Worm (Caenorhabditis elegans) whole organism, L1 larva: ENCODE data around the gene M153.5.

Experiments used
- C04F5.9 ChIP-seq: sonication (generic microtip); optimal IDR thresholded peaks from 2 replicates; lab custom pipeline; 2016; ENCODE audit warnings: missing genetic modification characterization, missing compliant biosample characterization
- C16A3.4 ChIP-seq: fragments of 150-350 bp; optimal IDR thresholded peaks from 2 replicates; lab custom pipeline; 2014; ENCODE audit warnings: missing biosample characterization, missing genetic modification characterization
- alr-1 ChIP-seq: fragments of 200-800 bp; sonication (Bioruptor generic); optimal IDR thresholded peaks from 2 replicates; lab custom pipeline; 2018; ENCODE audit warnings: borderline replicate concordance, mild to moderate bottlenecking, missing genetic modification characterization, missing compliant biosample characterization
- aly-2 ChIP-seq: fragments of 150-350 bp; optimal IDR thresholded peaks from 2 replicates; lab custom pipeline; 2014; ENCODE audit warnings: missing biosample characterization, missing genetic modification characterization
- ama-1 ChIP-seq: fragments of 150-350 bp; optimal IDR thresholded peaks from 2 replicates; lab custom pipeline; 2014
- blmp-1 ChIP-seq: fragments of 150-350 bp; optimal IDR thresholded peaks from 2 replicates; lab custom pipeline; 2014; ENCODE audit warnings: missing biosample characterization, missing genetic modification characterization
- dpl-1 ChIP-seq, 3 experiments: fragments of 150-350 bp in 2 of 3; sonication (generic microtip) in 1 of 3; optimal IDR thresholded peaks; 2 replicates each; lab custom pipeline; 2014 to 2017; ENCODE audit warnings: missing biosample characterization in 3 of 3, missing genetic modification characterization in 3 of 3, missing genetic modification reagents in 3 of 3
- dsc-1 ChIP-seq: sonication (generic microtip); optimal IDR thresholded peaks from 2 replicates; lab custom pipeline; 2016; ENCODE audit warnings: mild to moderate bottlenecking, missing genetic modification characterization, missing compliant biosample characterization
- egl-13 ChIP-seq: sonication (generic microtip); optimal IDR thresholded peaks from 2 replicates; lab custom pipeline; 2016; ENCODE audit warnings: missing genotype, missing genetic modification reagents, missing genetic modification characterization, missing compliant biosample characterization
- ets-5 ChIP-seq: fragments of 200-800 bp; sonication (Bioruptor generic); IDR thresholded peaks from 2 replicates; pipeline ENCODE4 v1.3.6; 2022; ENCODE audit warnings: missing genetic modification characterization, missing compliant biosample characterization
- grh-1 ChIP-seq: fragments of 200-800 bp; sonication (Bioruptor generic); IDR thresholded peaks from 2 replicates; pipeline ENCODE4 v1.3.6; 2022; ENCODE audit warnings: missing genetic modification reagents, missing genetic modification characterization, missing compliant biosample characterization
- irx-1 ChIP-seq: sonication (generic microtip); optimal IDR thresholded peaks from 2 replicates; lab custom pipeline; 2016; ENCODE audit warnings: missing genetic modification characterization, missing compliant biosample characterization
- isw-1 ChIP-seq: fragments of 200-800 bp; sonication (Bioruptor generic); IDR thresholded peaks from 2 replicates; pipeline ENCODE4 v1.3.6; 2022; ENCODE audit warnings: missing genetic modification characterization, missing compliant biosample characterization
- lin-14 ChIP-seq: fragments of 200-800 bp; sonication (Bioruptor generic); optimal IDR thresholded peaks from 2 replicates; lab custom pipeline; 2018; ENCODE audit warnings: mild to moderate bottlenecking, missing genetic modification characterization, moderate library complexity, missing compliant biosample characterization
- lin-35 ChIP-seq, 2 experiments: fragments of 150-350 bp; optimal IDR thresholded peaks; 2 replicates each; lab custom pipeline; 2014; ENCODE audit warnings: missing biosample characterization in 2 of 2, missing genetic modification characterization in 2 of 2, missing genetic modification reagents in 2 of 2
- lsy-2 ChIP-seq, 2 experiments: fragments of 150-350 bp; optimal IDR thresholded peaks; 2 replicates each; lab custom pipeline; 2014; ENCODE audit warnings: missing biosample characterization in 2 of 2, missing genetic modification characterization in 2 of 2
- mdl-1 ChIP-seq, 2 experiments: fragments of 150-350 bp; optimal IDR thresholded peaks; 2 replicates each; lab custom pipeline; 2014 to 2017; ENCODE audit warnings: missing biosample characterization in 2 of 2, missing genetic modification characterization in 2 of 2, inconsistent platforms in 1 of 2
- mep-1 ChIP-seq: fragments of 150-350 bp; optimal IDR thresholded peaks from 2 replicates; lab custom pipeline; 2014; ENCODE audit warnings: missing biosample characterization, missing genetic modification characterization
- nhr-20 ChIP-seq: sonication (generic microtip); optimal IDR thresholded peaks from 2 replicates; lab custom pipeline; 2016; ENCODE audit warnings: mild to moderate bottlenecking, missing genetic modification characterization, missing compliant biosample characterization
- nhr-237 ChIP-seq: fragments of 150-350 bp; optimal IDR thresholded peaks from 2 replicates; lab custom pipeline; 2014; ENCODE audit warnings: missing biosample characterization, missing genetic modification characterization
- nhr-71 ChIP-seq: sonication (generic microtip); optimal IDR thresholded peaks from 2 replicates; lab custom pipeline; 2016; ENCODE audit warnings: mild to moderate bottlenecking, missing genetic modification characterization, moderate library complexity, missing compliant biosample characterization
- nhr-77 ChIP-seq: fragments of 150-350 bp; optimal IDR thresholded peaks from 2 replicates; lab custom pipeline; 2014; ENCODE audit warnings: missing biosample characterization, missing genetic modification characterization
- nhr-85 ChIP-seq: sonication (generic microtip); peaks from one replicate; lab custom pipeline; 2016; ENCODE audit warnings: missing genetic modification characterization, inconsistent platforms, missing compliant biosample characterization
- nhr-90 ChIP-seq: sonication (generic microtip); optimal IDR thresholded peaks from 2 replicates; lab custom pipeline; 2016; ENCODE audit warnings: mild to moderate bottlenecking, missing genetic modification characterization, missing compliant biosample characterization; ENCODE audit not compliant: poor library complexity
- pag-3 ChIP-seq: sonication (generic microtip); optimal IDR thresholded peaks from 2 replicates; lab custom pipeline; 2017; ENCODE audit warnings: missing genetic modification characterization, mild to moderate bottlenecking, missing compliant biosample characterization, antibody characterized with exemption, borderline replicate concordance; ENCODE audit not compliant: insufficient read depth
- rnt-1 ChIP-seq: sonication (generic microtip); optimal IDR thresholded peaks from 2 replicates; lab custom pipeline; 2016; ENCODE audit warnings: mild to moderate bottlenecking, missing genetic modification characterization, moderate library complexity, missing compliant biosample characterization
- snpc-4 ChIP-seq: fragments of 150-350 bp; optimal IDR thresholded peaks from 2 replicates; lab custom pipeline; 2014; ENCODE audit warnings: missing biosample characterization, missing genetic modification characterization
- snu-23 ChIP-seq: sonication (generic microtip); optimal IDR thresholded peaks from 2 replicates; lab custom pipeline; 2016; ENCODE audit warnings: missing genetic modification characterization, missing compliant biosample characterization
- sox-4 ChIP-seq: sonication (generic microtip); optimal IDR thresholded peaks from 2 replicates; lab custom pipeline; 2016; ENCODE audit warnings: missing genetic modification characterization, missing compliant biosample characterization
- sup-37 ChIP-seq: fragments of 200-800 bp; sonication (Bioruptor generic); optimal IDR thresholded peaks from 2 replicates; lab custom pipeline; 2018; ENCODE audit warnings: mild to moderate bottlenecking, missing genetic modification characterization, missing compliant biosample characterization
- tbx-2 ChIP-seq: sonication (generic microtip); optimal IDR thresholded peaks from 2 replicates; lab custom pipeline; 2016; ENCODE audit warnings: missing genetic modification characterization, missing compliant biosample characterization
- unc-130 ChIP-seq: fragments of 150-350 bp; optimal IDR thresholded peaks from 2 replicates; lab custom pipeline; 2017; ENCODE audit warnings: missing biosample characterization, missing genetic modification characterization, inconsistent platforms
- unc-30 ChIP-seq: sonication (generic microtip); optimal IDR thresholded peaks from 2 replicates; lab custom pipeline; 2017; ENCODE audit warnings: missing biosample characterization, missing genetic modification characterization
- unc-62 ChIP-seq: fragments of 150-350 bp; optimal IDR thresholded peaks from 2 replicates; lab custom pipeline; 2014; ENCODE audit warnings: missing biosample characterization, missing genetic modification reagents, missing genetic modification characterization
- unc-98 ChIP-seq: fragments of 200-800 bp; sonication (Bioruptor generic); IDR thresholded peaks from 2 replicates; pipeline ENCODE4 v1.3.6; 2022; ENCODE audit warnings: missing genetic modification characterization, missing compliant biosample characterization
- xbp-1 ChIP-seq: sonication (generic microtip); optimal IDR thresholded peaks from 2 replicates; lab custom pipeline; 2016; ENCODE audit warnings: missing genetic modification characterization, missing compliant biosample characterization
- zag-1 ChIP-seq: fragments of 150-350 bp; optimal IDR thresholded peaks from 2 replicates; lab custom pipeline; 2014; ENCODE audit warnings: missing biosample characterization, missing genetic modification characterization
- ztf-11 ChIP-seq, 2 experiments: sonication (generic microtip); optimal IDR thresholded peaks; 2 replicates each; lab custom pipeline; 2016 to 2017; ENCODE audit warnings: missing genetic modification characterization in 2 of 2, missing biosample characterization in 1 of 2, missing compliant biosample characterization in 1 of 2

Gene M153.5

DNA sequence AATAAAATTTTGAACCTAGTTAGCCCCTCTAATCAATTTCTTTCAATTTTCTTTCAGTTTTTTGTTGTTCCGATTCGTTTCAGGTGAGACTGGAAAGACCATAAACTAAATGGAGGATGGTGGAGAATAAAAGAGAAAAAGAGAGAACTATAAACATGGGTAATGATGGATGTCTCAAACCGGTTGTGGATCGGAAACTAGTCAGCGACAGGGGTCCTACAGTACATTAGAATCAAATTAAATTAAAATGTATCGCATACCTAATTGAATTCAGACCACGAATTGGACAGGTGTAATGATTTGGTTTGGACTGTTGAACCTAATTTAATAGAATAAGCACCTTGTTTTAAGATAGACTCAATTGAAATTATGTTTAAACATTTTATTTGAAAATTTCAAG is 20.3 kb downstream of the M153.5 start:
- no peak for TF ChIP-seq dpl-1 (GFP tag; optimal IDR thresholded peaks at IDR 0.05; lab: Kevin White, UChicago)
- peak; percentile 87 for TF ChIP-seq grh-1
- peak; percentile 15 for TF ChIP-seq blmp-1 (tag; lab: Kevin White, UChicago)
- peak in 1 of 2 experiments; percentile 22 for TF ChIP-seq lsy-2 (tag; optimal IDR thresholded peaks at IDR 0.05; lab: Kevin White, UChicago)
- TF ChIP-seq unc-30, result no peak
- no peak for TF ChIP-seq unc-62 (GFP tag; lab: Kevin White, UChicago)
- no peak for TF ChIP-seq egl-13 (tag; lab: Kevin White, UChicago)
- TF ChIP-seq lin-14 (GFP tag; lab: Kevin White, UChicago), result peak; percentile 25
- peak; percentile 86 for TF ChIP-seq nhr-85 (tag; lab: Kevin White, UChicago)

ce11 chrX:12164943-12165342 is 21.1 kb downstream of the M153.5 start:
- TF ChIP-seq unc-98 (GFP tag; lab: Robert Waterston, UW) (no peak), dsc-1 (peak; percentile 30)

ce11 chrX:12167632-12168377 is 24.0 kb downstream of the M153.5 start:
- TF ChIP-seq alr-1 (tag; lab: Kevin White, UChicago) (no peak), C16A3.4 (tag; lab: Kevin White, UChicago) (peak; percentile 19), blmp-1 (tag; lab: Kevin White, UChicago) (peak; percentile 43), ama-1 (no peak), mdl-1 (tag; optimal IDR thresholded peaks at IDR 0.05; lab: Kevin White, UChicago) (peak in 1 of 2 experiments; percentile 66), pag-3 (tag; lab: Kevin White, UChicago) (peak; percentile 24), egl-13 (tag; lab: Kevin White, UChicago) (no peak), nhr-90 (peak; percentile 6), nhr-71 (tag; lab: Kevin White, UChicago) (peak; percentile 55), nhr-77 (tag; lab: Kevin White, UChicago) (no peak), nhr-20 (tag; lab: Kevin White, UChicago) (peak; percentile 80), lsy-2 (tag; optimal IDR thresholded peaks at IDR 0.05; lab: Kevin White, UChicago) (peak in 1 of 2 experiments; percentile 35), irx-1 (tag; lab: Kevin White, UChicago) (no peak), lin-14 (GFP tag; lab: Kevin White, UChicago) (peak; percentile 50), lin-35 (GFP tag; optimal IDR thresholded peaks at IDR 0.05; lab: Kevin White, UChicago) (no peak), rnt-1 (tag; lab: Kevin White, UChicago) (peak; percentile 49), zag-1 (no peak), sup-37 (GFP tag; lab: Kevin White, UChicago) (no peak), mep-1 (tag; lab: Kevin White, UChicago) (no peak), snu-23 (GFP tag; lab: Kevin White, UChicago) (peak; percentile 47), nhr-237 (no peak), ztf-11 (tag; optimal IDR thresholded peaks at IDR 0.05; lab: Kevin White, UChicago) (peak in 1 of 2 experiments; percentile 55)

DNA sequence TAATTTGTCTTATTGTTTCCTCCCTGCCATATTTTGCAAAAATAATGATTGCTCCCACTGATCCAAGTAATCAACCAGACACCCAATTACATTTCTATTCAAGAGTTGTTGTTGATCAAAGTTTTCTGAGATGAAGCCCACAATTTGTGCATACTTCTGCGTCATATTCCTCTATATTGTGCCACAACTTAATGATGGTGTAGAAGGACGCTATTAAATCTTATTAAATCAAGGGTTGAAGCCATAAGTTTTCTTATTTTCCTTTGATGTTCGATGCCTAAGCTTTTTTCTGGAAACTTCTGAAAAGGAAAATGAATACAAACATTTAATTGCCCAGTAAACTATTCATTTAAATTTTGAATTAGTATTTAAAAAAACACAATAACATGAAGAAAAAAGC is 25.0 kb downstream of the M153.5 start:
- TF ChIP-seq tbx-2 (tag; lab: Kevin White, UChicago) (no peak), xbp-1 (tag; lab: Kevin White, UChicago) (no peak), lin-14 (GFP tag; lab: Kevin White, UChicago) (peak; percentile 0), sox-4 (tag; lab: Kevin White, UChicago) (no peak), egl-13 (tag; lab: Kevin White, UChicago) (no peak), dsc-1 (peak; percentile 22), nhr-71 (tag; lab: Kevin White, UChicago) (peak; percentile 6), dpl-1 (GFP tag; optimal IDR thresholded peaks at IDR 0.05; lab: Kevin White, UChicago) (no peak), mep-1 (tag; lab: Kevin White, UChicago) (peak; percentile 7), irx-1 (tag; lab: Kevin White, UChicago) (no peak), C04F5.9 (tag; lab: Kevin White, UChicago) (no peak), unc-130 (no peak), isw-1 (no peak), snpc-4 (tag; lab: Kevin White, UChicago) (no peak), ets-5 (GFP tag; lab: Robert Waterston, UW) (no peak), aly-2 (no peak), alr-1 (tag; lab: Kevin White, UChicago) (no peak)
- TF ChIP-seq, all 84 proteins: peak for 4
